Worm (Caenorhabditis elegans): ENCODE results near the gene C54D2.6.

C54D2.6 gene

ce11 chrX:7809352-7810196 is 37.7 kb downstream of the C54D2.6 start (continued):
- TF ChIP-seq nhr-237 (tag; optimal IDR thresholded peaks at IDR 0.05) (no peak), D1046.2 (GFP tag; IDR thresholded peaks at IDR 0.05) (no peak), egl-27 (tag; optimal IDR thresholded peaks at IDR 0.05) (no peak), aha-1 (tag) (peak; percentile 95), hlh-30 (tag; optimal IDR thresholded peaks at IDR 0.05; ENCODE audit: insufficient read depth) (peak; percentile 72), ceh-28 (tag; optimal IDR thresholded peaks at IDR 0.05) (peak; percentile 78), mdt-29 (GFP tag; IDR thresholded peaks at IDR 0.05) (no peak), F37D6.2 (tag; optimal IDR thresholded peaks at IDR 0.05) (no peak), nhr-6 (tag; optimal IDR thresholded peaks at IDR 0.05) (peak; percentile 68)

- TF ChIP-seq ceh-28 (tag; optimal IDR thresholded peaks at IDR 0.05) (peak; percentile 65), pqm-1 (tag; optimal IDR thresholded peaks at IDR 0.05) (no peak), daf-16 (GFP tag; optimal IDR thresholded peaks at IDR 0.05) (peak in 1 of 2 experiments; percentile 54), daf-16 (tag; optimal IDR thresholded peaks at IDR 0.05) (peak; percentile 89), hlh-30 (tag; optimal IDR thresholded peaks at IDR 0.05; ENCODE audit: insufficient read depth) (peak; percentile 7)
Observed at ce11 chrX:7808388-7808787, 38.9 kb downstream of the C54D2.6 start.

ce11 chrX:7800370-7800769 is 46.9 kb downstream of the C54D2.6 start:
- TF ChIP-seq snpc-4 (tag; optimal IDR thresholded peaks at IDR 0.05) (no peak), nhr-6 (tag; optimal IDR thresholded peaks at IDR 0.05) (no peak), F49E8.2 (tag; optimal IDR thresholded peaks at IDR 0.05; ENCODE audit: borderline replicate concordance) (no peak), F26F4.8 (GFP tag; conservative IDR thresholded peaks at IDR 0.05) (no peak), snpc-1.2 (GFP tag; IDR thresholded peaks at IDR 0.05) (no peak), egl-43 (GFP tag; IDR thresholded peaks at IDR 0.05) (no peak), lin-38 (GFP tag; IDR thresholded peaks at IDR 0.05) (no peak), hlh-11 (tag; optimal IDR thresholded peaks at IDR 0.05) (no peak), zfp-2 (tag; optimal IDR thresholded peaks at IDR 0.05) (no peak), daf-16 (GFP tag; optimal IDR thresholded peaks at IDR 0.05) (no peak), daf-16 (tag; optimal IDR thresholded peaks at IDR 0.05) (peak; percentile 57), daf-19 (GFP tag; conservative IDR thresholded peaks at IDR 0.05) (no peak), php-3 (GFP tag; IDR thresholded peaks at IDR 0.05) (0 out of 2 replicates have a peak, but pooled peaks have one; percentile 13), Y48G9A.11 (GFP tag; IDR thresholded peaks at IDR 0.05) (no peak), unc-62 (GFP tag; optimal IDR thresholded peaks at IDR 0.05 in 1 of 2) (peak in 1 of 2 experiments; percentile 59), unc-62 (tag; optimal IDR thresholded peaks at IDR 0.05) (no peak), Y75B8A.6 (GFP tag; IDR thresholded peaks at IDR 0.05) (no peak), ceh-82 (tag; optimal IDR thresholded peaks at IDR 0.05) (no peak), unc-39 (tag; optimal IDR thresholded peaks at IDR 0.05) (no peak), nhr-102 (tag; optimal IDR thresholded peaks at IDR 0.05) (no peak), lin-29 (GFP tag; IDR thresholded peaks at IDR 0.05) (no peak), fkh-10 (GFP tag; optimal IDR thresholded peaks at IDR 0.05) (no peak), madf-5 (GFP tag; IDR thresholded peaks at IDR 0.05) (no peak), duxl-1 (tag; optimal IDR thresholded peaks at IDR 0.05; ENCODE audit: poor library complexity) (no peak), jun-1 (tag; optimal IDR thresholded peaks at IDR 0.05) (no peak), skn-1 (tag; optimal IDR thresholded peaks at IDR 0.05) (no peak), nhr-11 (tag; optimal IDR thresholded peaks at IDR 0.05) (no peak), nhr-76 (tag; optimal IDR thresholded peaks at IDR 0.05) (no peak)

ce11 chrX:7799680-7800079 is 47.6 kb downstream of the C54D2.6 start, which contains the start of gene gpx-7:
gpx-7 (minus strand) TSS chrX:7799780.
- peak; percentile 28 for TF ChIP-seq dve-1 (tag; optimal IDR thresholded peaks at IDR 0.05; ENCODE audit: insufficient read depth)
- no peak for TF ChIP-seq daf-16 (GFP tag; optimal IDR thresholded peaks at IDR 0.05)
- TF ChIP-seq daf-16 (tag; optimal IDR thresholded peaks at IDR 0.05): peak; percentile 50
- peak; percentile 38 for TF ChIP-seq pqm-1 (tag; optimal IDR thresholded peaks at IDR 0.05)
- TF ChIP-seq php-3 (GFP tag; IDR thresholded peaks at IDR 0.05): 0 out of 2 replicates have a peak, but pooled peaks have one; percentile 27
- peak; percentile 19 for TF ChIP-seq nhr-28 (tag; optimal IDR thresholded peaks at IDR 0.05)
- no peak for TF ChIP-seq ztf-11 (tag; optimal IDR thresholded peaks at IDR 0.05)
